Worm (Caenorhabditis elegans) whole organism, L1 larva: Measurements from ENCODE around the gene sfxn-1.5.
A peak's percentile ranks its signal among the peaks of the same experiment; 100 is the strongest.

Experiments
- C16A3.4 ChIP-seq: fragments of 150-350 bp; optimal IDR thresholded peaks from 2 replicates; lab custom pipeline; 2014; ENCODE audit warnings: missing biosample characterization, missing genetic modification characterization
- F16B12.6 ChIP-seq: fragments of 150-350 bp; optimal IDR thresholded peaks from 2 replicates; lab custom pipeline; 2014; ENCODE audit warnings: missing biosample characterization, missing genetic modification characterization
- aha-1 ChIP-seq: fragments of 150-350 bp; optimal IDR thresholded peaks from 2 replicates; lab custom pipeline; 2014; ENCODE audit warnings: missing biosample characterization, missing genetic modification characterization
- aly-2 ChIP-seq: fragments of 150-350 bp; optimal IDR thresholded peaks from 2 replicates; lab custom pipeline; 2014; ENCODE audit warnings: missing biosample characterization, missing genetic modification characterization
- blmp-1 ChIP-seq: fragments of 150-350 bp; optimal IDR thresholded peaks from 2 replicates; lab custom pipeline; 2014; ENCODE audit warnings: missing biosample characterization, missing genetic modification characterization
- ceh-63 ChIP-seq: fragments of 200-800 bp; sonication (Bioruptor generic); optimal IDR thresholded peaks from 2 replicates; lab custom pipeline; 2018; ENCODE audit warnings: mild to moderate bottlenecking, missing genetic modification characterization, missing compliant biosample characterization
- dsc-1 ChIP-seq: sonication (generic microtip); optimal IDR thresholded peaks from 2 replicates; lab custom pipeline; 2016; ENCODE audit warnings: mild to moderate bottlenecking, missing genetic modification characterization, missing compliant biosample characterization
- efl-1 ChIP-seq, 4 experiments: fragments of 150-350 bp; optimal IDR thresholded peaks in 3 of 4; peaks in 1 of 4; 1 replicate in 1 of 4; 2 replicates in 3 of 4; lab custom pipeline; 2014; ENCODE audit warnings: missing biosample characterization in 2 of 4, missing genetic modification characterization in 2 of 4, missing genetic modification reagents in 2 of 4
- efl-3 ChIP-seq: fragments of 200-800 bp; sonication (Bioruptor generic); optimal IDR thresholded peaks from 2 replicates; lab custom pipeline; 2018; ENCODE audit warnings: mild to moderate bottlenecking, missing genetic modification characterization, missing compliant biosample characterization
- egl-13 ChIP-seq: sonication (generic microtip); optimal IDR thresholded peaks from 2 replicates; lab custom pipeline; 2016; ENCODE audit warnings: missing genotype, missing genetic modification reagents, missing genetic modification characterization, missing compliant biosample characterization
- egl-27 ChIP-seq, 2 experiments: fragments of 150-350 bp in 1 of 2; sonication (generic microtip); optimal IDR thresholded peaks; 3 replicates each; lab custom pipeline; 2017 to 2018; ENCODE audit warnings: missing biosample characterization in 2 of 2, missing genetic modification characterization in 2 of 2, missing genetic modification reagents in 2 of 2
- elt-2 ChIP-seq: sonication (generic microtip); optimal IDR thresholded peaks from 2 replicates; lab custom pipeline; 2016; ENCODE audit warnings: missing genetic modification characterization, mild to moderate bottlenecking, inconsistent platforms, missing compliant biosample characterization, missing genetic modification reagents
- elt-3 ChIP-seq, 6 experiments: fragments of 150-350 bp in 1 of 6; sonication (generic microtip); optimal IDR thresholded peaks; 2 replicates each; lab custom pipeline; 2017 to 2018; ENCODE audit warnings: missing biosample characterization in 6 of 6, missing genetic modification characterization in 6 of 6, inconsistent platforms in 1 of 6
- fkh-8 ChIP-seq: sonication (generic microtip); optimal IDR thresholded peaks from 2 replicates; lab custom pipeline; 2016; ENCODE audit warnings: mild to moderate bottlenecking, missing genetic modification characterization, missing compliant biosample characterization
- fos-1 ChIP-seq: fragments of 150-350 bp; optimal IDR thresholded peaks from 2 replicates; lab custom pipeline; 2014; ENCODE audit warnings: missing biosample characterization, missing genetic modification characterization
- hpl-2 ChIP-seq: fragments of 150-350 bp; optimal IDR thresholded peaks from 2 replicates; lab custom pipeline; 2014; ENCODE audit warnings: missing biosample characterization, missing genetic modification reagents, missing genetic modification characterization
- irx-1 ChIP-seq: sonication (generic microtip); optimal IDR thresholded peaks from 2 replicates; lab custom pipeline; 2016; ENCODE audit warnings: missing genetic modification characterization, missing compliant biosample characterization
- jun-1 ChIP-seq: fragments of 150-350 bp; optimal IDR thresholded peaks from 2 replicates; lab custom pipeline; 2014; ENCODE audit warnings: missing biosample characterization, missing genetic modification reagents, missing genetic modification characterization
- lin-14 ChIP-seq: fragments of 200-800 bp; sonication (Bioruptor generic); optimal IDR thresholded peaks from 2 replicates; lab custom pipeline; 2018; ENCODE audit warnings: mild to moderate bottlenecking, missing genetic modification characterization, moderate library complexity, missing compliant biosample characterization
- lin-35 ChIP-seq, 2 experiments: fragments of 150-350 bp; optimal IDR thresholded peaks; 2 replicates each; lab custom pipeline; 2014; ENCODE audit warnings: missing biosample characterization in 2 of 2, missing genetic modification characterization in 2 of 2, missing genetic modification reagents in 2 of 2
- lin-39 ChIP-seq: fragments of 150-350 bp; optimal IDR thresholded peaks from 2 replicates; lab custom pipeline; 2014; ENCODE audit warnings: missing biosample characterization, missing genetic modification reagents, missing genetic modification characterization
- mdl-1 ChIP-seq, 2 experiments: fragments of 150-350 bp; optimal IDR thresholded peaks; 2 replicates each; lab custom pipeline; 2014 to 2017; ENCODE audit warnings: missing biosample characterization in 2 of 2, missing genetic modification characterization in 2 of 2, inconsistent platforms in 1 of 2
- mep-1 ChIP-seq: fragments of 150-350 bp; optimal IDR thresholded peaks from 2 replicates; lab custom pipeline; 2014; ENCODE audit warnings: missing biosample characterization, missing genetic modification characterization
- nhr-12 ChIP-seq: sonication (generic microtip); optimal IDR thresholded peaks from 2 replicates; lab custom pipeline; 2017; ENCODE audit warnings: missing biosample characterization, missing genetic modification characterization
- nhr-19 ChIP-seq: fragments of 200-800 bp; sonication (Bioruptor generic); conservative IDR thresholded peaks from 2 replicates; pipeline ENCODE4 v1.3.6; 2022; ENCODE audit warnings: missing genetic modification characterization, missing compliant biosample characterization
- nhr-20 ChIP-seq: sonication (generic microtip); optimal IDR thresholded peaks from 2 replicates; lab custom pipeline; 2016; ENCODE audit warnings: mild to moderate bottlenecking, missing genetic modification characterization, missing compliant biosample characterization
- nhr-237 ChIP-seq: fragments of 150-350 bp; optimal IDR thresholded peaks from 2 replicates; lab custom pipeline; 2014; ENCODE audit warnings: missing biosample characterization, missing genetic modification characterization
- nhr-47 ChIP-seq: sonication (generic microtip); optimal IDR thresholded peaks from 2 replicates; lab custom pipeline; 2016; ENCODE audit warnings: mild to moderate bottlenecking, missing genetic modification characterization, moderate library complexity, missing compliant biosample characterization
- nhr-71 ChIP-seq: sonication (generic microtip); optimal IDR thresholded peaks from 2 replicates; lab custom pipeline; 2016; ENCODE audit warnings: mild to moderate bottlenecking, missing genetic modification characterization, moderate library complexity, missing compliant biosample characterization
- nhr-85 ChIP-seq: sonication (generic microtip); peaks from one replicate; lab custom pipeline; 2016; ENCODE audit warnings: missing genetic modification characterization, inconsistent platforms, missing compliant biosample characterization
- nhr-90 ChIP-seq: sonication (generic microtip); optimal IDR thresholded peaks from 2 replicates; lab custom pipeline; 2016; ENCODE audit warnings: mild to moderate bottlenecking, missing genetic modification characterization, missing compliant biosample characterization; ENCODE audit not compliant: poor library complexity
- pag-3 ChIP-seq: sonication (generic microtip); optimal IDR thresholded peaks from 2 replicates; lab custom pipeline; 2017; ENCODE audit warnings: missing genetic modification characterization, mild to moderate bottlenecking, missing compliant biosample characterization, antibody characterized with exemption, borderline replicate concordance; ENCODE audit not compliant: insufficient read depth
- pax-3 ChIP-seq: fragments of 200-800 bp; sonication (Bioruptor generic); optimal IDR thresholded peaks from 2 replicates; lab custom pipeline; 2018; ENCODE audit warnings: mild to moderate bottlenecking, missing genetic modification characterization, moderate library complexity, missing compliant biosample characterization
- pqm-1 ChIP-seq: sonication (generic microtip); optimal IDR thresholded peaks from 3 replicates; lab custom pipeline; 2017; ENCODE audit warnings: missing biosample characterization, missing genetic modification characterization
- rnt-1 ChIP-seq: sonication (generic microtip); optimal IDR thresholded peaks from 2 replicates; lab custom pipeline; 2016; ENCODE audit warnings: mild to moderate bottlenecking, missing genetic modification characterization, moderate library complexity, missing compliant biosample characterization
- snpc-4 ChIP-seq: fragments of 150-350 bp; optimal IDR thresholded peaks from 2 replicates; lab custom pipeline; 2014; ENCODE audit warnings: missing biosample characterization, missing genetic modification characterization
- snu-23 ChIP-seq: sonication (generic microtip); optimal IDR thresholded peaks from 2 replicates; lab custom pipeline; 2016; ENCODE audit warnings: missing genetic modification characterization, missing compliant biosample characterization
- sptf-1 ChIP-seq: fragments of 150-350 bp; optimal IDR thresholded peaks from 2 replicates; lab custom pipeline; 2014; ENCODE audit warnings: missing biosample characterization, missing genetic modification characterization
- sup-37 ChIP-seq: fragments of 200-800 bp; sonication (Bioruptor generic); optimal IDR thresholded peaks from 2 replicates; lab custom pipeline; 2018; ENCODE audit warnings: mild to moderate bottlenecking, missing genetic modification characterization, missing compliant biosample characterization
- swsn-7 ChIP-seq: sonication (generic microtip); optimal IDR thresholded peaks from 2 replicates; lab custom pipeline; 2016; ENCODE audit warnings: missing genetic modification characterization, missing compliant biosample characterization
- tbx-2 ChIP-seq: sonication (generic microtip); optimal IDR thresholded peaks from 2 replicates; lab custom pipeline; 2016; ENCODE audit warnings: missing genetic modification characterization, missing compliant biosample characterization
- unc-62 ChIP-seq: fragments of 150-350 bp; optimal IDR thresholded peaks from 2 replicates; lab custom pipeline; 2014; ENCODE audit warnings: missing biosample characterization, missing genetic modification reagents, missing genetic modification characterization
- unc-98 ChIP-seq: fragments of 200-800 bp; sonication (Bioruptor generic); IDR thresholded peaks from 2 replicates; pipeline ENCODE4 v1.3.6; 2022; ENCODE audit warnings: missing genetic modification characterization, missing compliant biosample characterization
- xbp-1 ChIP-seq: sonication (generic microtip); optimal IDR thresholded peaks from 2 replicates; lab custom pipeline; 2016; ENCODE audit warnings: missing genetic modification characterization, missing compliant biosample characterization
- zip-4 ChIP-seq: fragments of 200-800 bp; sonication (Bioruptor generic); optimal IDR thresholded peaks from 2 replicates; lab custom pipeline; 2018; ENCODE audit warnings: mild to moderate bottlenecking, missing genetic modification characterization, moderate library complexity, missing compliant biosample characterization

sfxn-1.5 gene

ce11 chrX:11661625-11662024, at the start of gene sfxn-1.5:
TSS of gene sfxn-1.5 (minus strand) at chrX:11661660.
- peak; percentile 47 for TF ChIP-seq nhr-71
- TF ChIP-seq snu-23: peak; percentile 1
- TF ChIP-seq nhr-237 (tag; lab: Kevin White, UChicago): no peak
- no peak for TF ChIP-seq lin-39 (tag; lab: Kevin White, UChicago)
- TF ChIP-seq elt-3 (tag; optimal IDR thresholded peaks at IDR 0.05; lab: Kevin White, UChicago): peak; percentile 53 to 90 (median 68)
- TF ChIP-seq jun-1 (tag; lab: Kevin White, UChicago): peak; percentile 40
- peak in 1 of 2 experiments; percentile 55 for TF ChIP-seq mdl-1 (tag; optimal IDR thresholded peaks at IDR 0.05; lab: Kevin White, UChicago)
- TF ChIP-seq unc-98: no peak
- peak; percentile 74 for TF ChIP-seq nhr-85
- peak; percentile 69 for TF ChIP-seq nhr-20 (tag; lab: Kevin White, UChicago)
- TF ChIP-seq elt-2 (tag; lab: Kevin White, UChicago): peak; percentile 94
- no peak for TF ChIP-seq pag-3 (tag; lab: Kevin White, UChicago)
- TF ChIP-seq pqm-1: peak; percentile 75
- TF ChIP-seq lin-35 (GFP tag; optimal IDR thresholded peaks at IDR 0.05; lab: Kevin White, UChicago): peak in 1 of 2 experiments; percentile 43
- TF ChIP-seq sup-37 (GFP tag; lab: Kevin White, UChicago): no peak
- no peak for TF ChIP-seq swsn-7
- TF ChIP-seq nhr-90: peak; percentile 38
- TF ChIP-seq hpl-2 (GFP tag; lab: Kevin White, UChicago): peak; percentile 0
- TF ChIP-seq lin-14: peak; percentile 43
- TF ChIP-seq mep-1 (tag; lab: Kevin White, UChicago): peak; percentile 27
- TF ChIP-seq blmp-1 (tag; lab: Kevin White, UChicago): peak; percentile 37
- TF ChIP-seq sptf-1 (tag; lab: Kevin White, UChicago): no peak

- TF ChIP-seq nhr-12 (tag; lab: Kevin White, UChicago) (no peak), dsc-1 (tag; lab: Kevin White, UChicago) (peak; percentile 78), lin-14 (peak; percentile 79), F16B12.6 (tag; lab: Kevin White, UChicago) (no peak), elt-2 (tag; lab: Kevin White, UChicago) (no peak), tbx-2 (tag; lab: Kevin White, UChicago) (no peak), egl-13 (tag; lab: Kevin White, UChicago) (peak; percentile 21), nhr-47 (tag; lab: Kevin White, UChicago) (peak; percentile 26), snu-23 (peak; percentile 19), nhr-71 (peak; percentile 22), hpl-2 (GFP tag; lab: Kevin White, UChicago) (no peak), pag-3 (tag; lab: Kevin White, UChicago) (no peak), fkh-8 (tag; lab: Kevin White, UChicago) (peak; percentile 32), irx-1 (tag; lab: Kevin White, UChicago) (no peak), sptf-1 (tag; lab: Kevin White, UChicago) (no peak), xbp-1 (tag; lab: Kevin White, UChicago) (peak; percentile 10), zip-4 (GFP tag; lab: Kevin White, UChicago) (no peak), lin-35 (GFP tag; optimal IDR thresholded peaks at IDR 0.05; lab: Kevin White, UChicago) (no peak), aha-1 (tag; lab: Kevin White, UChicago) (no peak), pax-3 (tag; lab: Kevin White, UChicago) (peak; percentile 41), nhr-19 (no peak), fos-1 (tag; lab: Kevin White, UChicago) (no peak), C16A3.4 (tag; lab: Kevin White, UChicago) (no peak), egl-27 (tag; optimal IDR thresholded peaks at IDR 0.05; lab: Kevin White, UChicago) (no peak), ceh-63 (GFP tag; lab: Kevin White, UChicago) (no peak), unc-62 (GFP tag; lab: Kevin White, UChicago) (no peak), aly-2 (tag; lab: Kevin White, UChicago) (no peak), efl-3 (GFP tag; lab: Kevin White, UChicago) (no peak), elt-3 (tag; optimal IDR thresholded peaks at IDR 0.05; lab: Kevin White, UChicago) (peak in 1 of 6 experiments; percentile 9), efl-1 (optimal IDR thresholded peaks at IDR 0.05; lab: Kevin White, UChicago) (no peak), efl-1 (GFP tag; optimal IDR thresholded peaks at IDR 0.05 in 1 of 2; lab: Kevin White, UChicago) (no peak), snpc-4 (tag; lab: Kevin White, UChicago) (no peak), pqm-1 (no peak), rnt-1 (tag; lab: Kevin White, UChicago) (no peak), nhr-85 (no peak), blmp-1 (tag; lab: Kevin White, UChicago) (peak; percentile 23)
- TF ChIP-seq, all 84 proteins: peak for 11
Measured at ce11 chrX:11710229-11710628, 48.8 kb upstream of the sfxn-1.5 start, which contains the start of gene C44C10.11. TSS of gene C44C10.11 (minus strand) at chrX:11710343.
